Fruit fly (Drosophila melanogaster) whole organism, wandering third instar larva: Measurements from ENCODE around the gene TbCMF46.
A peak's percentile ranks its signal among the peaks of the same experiment; 100 is the strongest.

Experiments used
- Abd-B ChIP-seq: fragments of >200 bp; optimal IDR thresholded peaks from 2 replicates; lab custom pipeline; 2017; ENCODE audit warnings: missing biosample characterization, missing genetic modification characterization
- CG32264 ChIP-seq: fragments of 200-800 bp; sonication (Bioruptor generic); optimal IDR thresholded peaks from 2 replicates; lab custom pipeline; 2016; ENCODE audit warnings: missing biosample characterization, missing genetic modification characterization
- CG9705 ChIP-seq: fragments of 200-800 bp; sonication (Bioruptor generic); optimal IDR thresholded peaks from 2 replicates; lab custom pipeline; 2018; ENCODE audit warnings: missing biosample characterization, mild to moderate bottlenecking, missing genetic modification characterization
- CrebA ChIP-seq: fragments of 200-800 bp; sonication (Bioruptor generic); optimal IDR thresholded peaks from 2 replicates; lab custom pipeline; 2016; ENCODE audit warnings: missing biosample characterization, mild to moderate bottlenecking, missing genetic modification characterization, borderline replicate concordance
- Dfd ChIP-seq: fragments of >200 bp; optimal IDR thresholded peaks from 2 replicates; lab custom pipeline; 2017; ENCODE audit warnings: missing biosample characterization, missing genetic modification characterization
- Dif ChIP-seq: fragments of 200-275, 200-300 bp; sonication (Bioruptor generic); optimal IDR thresholded peaks from 2 replicates; lab custom pipeline; 2018; ENCODE audit warnings: missing biosample characterization, missing genetic modification characterization; ENCODE audit not compliant: partially characterized antibody
- GATAd ChIP-seq: sonication (Bioruptor generic); optimal IDR thresholded peaks from 2 replicates; lab custom pipeline; 2016; ENCODE audit warnings: missing biosample characterization, missing genetic modification characterization
- HLH106 ChIP-seq: fragments of 200-800 bp; optimal IDR thresholded peaks from 3 replicates; lab custom pipeline; 2019; ENCODE audit warnings: missing biosample characterization, mild to moderate bottlenecking, missing genetic modification characterization, moderate library complexity
- Hnf4 ChIP-seq: fragments of 200-800 bp; sonication (Bioruptor generic); optimal IDR thresholded peaks from 2 replicates; lab custom pipeline; 2016; ENCODE audit warnings: missing biosample characterization, mild to moderate bottlenecking, missing genetic modification characterization
- Hr78 ChIP-seq: fragments of >200 bp; optimal IDR thresholded peaks from 2 replicates; lab custom pipeline; 2017; ENCODE audit warnings: missing biosample characterization, missing genetic modification characterization
- Hr83 ChIP-seq: fragments of 200-300 bp; sonication (Bioruptor generic); optimal IDR thresholded peaks from 2 replicates; lab custom pipeline; 2016; ENCODE audit warnings: missing biosample characterization, mild to moderate bottlenecking, missing genetic modification characterization, moderate library complexity; ENCODE audit not compliant: poor library complexity, severe bottlenecking
- Jra ChIP-seq: sonication (Bioruptor generic); optimal IDR thresholded peaks from 2 replicates; lab custom pipeline; 2016; ENCODE audit warnings: missing biosample characterization, missing genetic modification characterization
- Mio ChIP-seq: sonication (Bioruptor generic); optimal IDR thresholded peaks from 2 replicates; lab custom pipeline; 2016; ENCODE audit warnings: missing biosample characterization, missing genetic modification characterization
- Myc ChIP-seq: fragments of >200 bp; optimal IDR thresholded peaks from 2 replicates; lab custom pipeline; 2017
- N ChIP-seq: fragments of >200 bp; optimal IDR thresholded peaks from 2 replicates; lab custom pipeline; 2018; ENCODE audit warnings: missing biosample characterization, missing external identifiers, missing genetic modification characterization
- OdsH ChIP-seq: fragments of 200-800 bp; sonication (Bioruptor generic); optimal IDR thresholded peaks from 2 replicates; lab custom pipeline; 2016; ENCODE audit warnings: missing biosample characterization, mild to moderate bottlenecking, missing genetic modification characterization
- Rel ChIP-seq, 2 experiments: fragments of 200-800 bp; sonication (Bioruptor generic) in 1 of 2; optimal IDR thresholded peaks; 2 replicates in 1 of 2; 3 replicates in 1 of 2; lab custom pipeline; 2016 to 2019; ENCODE audit warnings: mild to moderate bottlenecking in 2 of 2, missing biosample characterization in 2 of 2, missing genetic modification characterization in 2 of 2, moderate library complexity in 1 of 2
- Sp1 ChIP-seq: fragments of 200-800 bp; sonication (Bioruptor generic); optimal IDR thresholded peaks from 3 replicates; lab custom pipeline; 2019; ENCODE audit warnings: missing biosample characterization, mild to moderate bottlenecking, missing genetic modification characterization, moderate library complexity
- Vsx2 ChIP-seq: fragments of 200-300, 225-300 bp; sonication (Bioruptor generic); optimal IDR thresholded peaks from 2 replicates; lab custom pipeline; 2018; ENCODE audit warnings: missing biosample characterization, missing genetic modification characterization; ENCODE audit not compliant: partially characterized antibody
- br ChIP-seq: fragments of 200-800 bp; sonication (Bioruptor generic); optimal IDR thresholded peaks from 2 replicates; lab custom pipeline; 2016; ENCODE audit warnings: missing biosample characterization, missing genetic modification characterization
- brk ChIP-seq: fragments of 200-800 bp; sonication (Bioruptor generic); optimal IDR thresholded peaks from 2 replicates; lab custom pipeline; 2016; ENCODE audit warnings: missing biosample characterization, mild to moderate bottlenecking, missing genetic modification characterization
- dl ChIP-seq, 2 experiments: fragments of 175-275, 200-275 bp in 1 of 2; fragments of 200-275 bp in 1 of 2; sonication (Bioruptor generic); optimal IDR thresholded peaks; lab custom pipeline; 2018; ENCODE audit warnings: mild to moderate bottlenecking in 2 of 2, missing biosample characterization in 2 of 2, missing genetic modification characterization in 2 of 2, moderate library complexity in 2 of 2; ENCODE audit not compliant: partially characterized antibody in 2 of 2, insufficient read depth in 1 of 2
- dmrt93B ChIP-seq: fragments of 200-800 bp; sonication (Bioruptor generic); optimal IDR thresholded peaks from 2 replicates; lab custom pipeline; 2018; ENCODE audit warnings: missing biosample characterization, mild to moderate bottlenecking, missing genetic modification characterization
- dsf ChIP-seq: sonication (Bioruptor generic); optimal IDR thresholded peaks from 2 replicates; lab custom pipeline; 2016; ENCODE audit warnings: missing biosample characterization, missing genetic modification characterization, borderline replicate concordance
- ey ChIP-seq: fragments of 200-800 bp; sonication (Bioruptor generic); optimal IDR thresholded peaks from 2 replicates; lab custom pipeline; 2016; ENCODE audit warnings: missing biosample characterization, missing genetic modification characterization
- foxo ChIP-seq, 2 experiments: fragments of 200-800 bp; sonication (Bioruptor generic); optimal IDR thresholded peaks; 2 replicates in 1 of 2; 3 replicates in 1 of 2; lab custom pipeline; 2016 to 2017; ENCODE audit warnings: missing biosample characterization in 2 of 2, missing genetic modification characterization in 2 of 2
- fru ChIP-seq: fragments of 200-800 bp; sonication (Bioruptor generic); optimal IDR thresholded peaks from 3 replicates; lab custom pipeline; 2016; ENCODE audit warnings: missing biosample characterization, mild to moderate bottlenecking, missing genetic modification characterization
- h ChIP-seq: fragments of 200-800 bp; sonication (Bioruptor generic); optimal IDR thresholded peaks from 3 replicates; lab custom pipeline; 2016; ENCODE audit warnings: missing biosample characterization, mild to moderate bottlenecking, missing genetic modification characterization
- jim ChIP-seq: fragments of 175-275, 200-325 bp; sonication (Bioruptor generic); optimal IDR thresholded peaks from 2 replicates; lab custom pipeline; 2016; ENCODE audit warnings: missing biosample characterization, mild to moderate bottlenecking, missing genetic modification characterization
- lola ChIP-seq: fragments of >200 bp; optimal IDR thresholded peaks from 2 replicates; lab custom pipeline; 2017; ENCODE audit warnings: missing biosample characterization, missing genetic modification characterization
- pan ChIP-seq: fragments of >200 bp; optimal IDR thresholded peaks from 2 replicates; lab custom pipeline; 2017
- psq ChIP-seq: fragments of 200-800 bp; sonication (Bioruptor generic); optimal IDR thresholded peaks from 3 replicates; lab custom pipeline; 2017; ENCODE audit warnings: missing biosample characterization, mild to moderate bottlenecking, missing genetic modification characterization, moderate library complexity
- rgr ChIP-seq: fragments of 200-800 bp; sonication (Bioruptor generic); optimal IDR thresholded peaks from 3 replicates; lab custom pipeline; 2016; ENCODE audit warnings: missing biosample characterization, mild to moderate bottlenecking, missing genetic modification characterization
- sage ChIP-seq: fragments of 200-800 bp; sonication (Bioruptor generic); optimal IDR thresholded peaks from 2 replicates; lab custom pipeline; 2016; ENCODE audit warnings: missing biosample characterization, mild to moderate bottlenecking, missing genetic modification characterization
- sv ChIP-seq: fragments of 200-800 bp; sonication (Bioruptor generic); optimal IDR thresholded peaks from 3 replicates; lab custom pipeline; 2016; ENCODE audit warnings: missing biosample characterization, missing genetic modification characterization
- tai ChIP-seq: sonication (Bioruptor generic); optimal IDR thresholded peaks from 2 replicates; lab custom pipeline; 2016; ENCODE audit warnings: missing biosample characterization, missing genetic modification characterization
- usp ChIP-seq: fragments of >200 bp; optimal IDR thresholded peaks from 2 replicates; lab custom pipeline; 2017; ENCODE audit warnings: missing biosample characterization, missing genetic modification characterization
- woc ChIP-seq: sonication (Bioruptor generic); optimal IDR thresholded peaks from 2 replicates; lab custom pipeline; 2016; ENCODE audit warnings: missing biosample characterization, mild to moderate bottlenecking, missing genetic modification characterization

The TbCMF46 gene

dm6 chr2L:9907320-9908256 is 17.1 kb downstream of the TbCMF46 start:
- TF ChIP-seq brk (no peak), Rel (GFP tag; optimal IDR thresholded peaks at IDR 0.05; lab: Kevin White, UChicago) (no peak), Rel (tag; optimal IDR thresholded peaks at IDR 0.05; lab: Kevin White, UChicago) (no peak), N (peak; percentile 24), psq (GFP tag; lab: Kevin White, UChicago) (peak; percentile 61), Jra (peak; percentile 23)

dm6 chr2L:9906641-9907040 is 18.0 kb downstream of the TbCMF46 start:
- TF ChIP-seq lola: no peak
- no peak for TF ChIP-seq Sp1 (GFP tag; lab: Kevin White, UChicago)
- no peak for TF ChIP-seq br (GFP tag; lab: Kevin White, UChicago)
- no peak for TF ChIP-seq Hr78 (GFP tag; lab: Kevin White, UChicago)
- no peak for TF ChIP-seq Hr83 (GFP tag; lab: Kevin White, UChicago)
- no peak for TF ChIP-seq dmrt93B (GFP tag; lab: Kevin White, UChicago)
- no peak for TF ChIP-seq Myc (lab: Kevin White, UChicago)
- no peak for TF ChIP-seq woc (GFP tag; lab: Kevin White, UChicago)
- no peak for TF ChIP-seq fru (GFP tag; lab: Kevin White, UChicago)
- no peak for TF ChIP-seq OdsH
- TF ChIP-seq N: no peak
- TF ChIP-seq pan (lab: Kevin White, UChicago): no peak
- no peak for TF ChIP-seq Abd-B (GFP tag; lab: Kevin White, UChicago)

dm6 chr2L:9903028-9903427 is 21.6 kb downstream of the TbCMF46 start, which contains the start of gene Muc30E:
Muc30E (minus strand) TSS chr2L:9903128.
- TF ChIP-seq dl (GFP tag; optimal IDR thresholded peaks at IDR 0.05; lab: Kevin White, UChicago; ENCODE audit: insufficient read depth in 1 of 2, partially characterized antibody in 2 of 2): no peak
- no peak for TF ChIP-seq Myc (lab: Kevin White, UChicago)
- TF ChIP-seq Hr83 (GFP tag; lab: Kevin White, UChicago): no peak
- no peak for TF ChIP-seq CG9705 (GFP tag; lab: Kevin White, UChicago)
- no peak for TF ChIP-seq woc (GFP tag; lab: Kevin White, UChicago)
- no peak for TF ChIP-seq dsf (GFP tag; lab: Kevin White, UChicago)
- no peak for TF ChIP-seq GATAd (GFP tag; lab: Kevin White, UChicago)
- no peak for TF ChIP-seq CG32264
- no peak for TF ChIP-seq Abd-B (GFP tag; lab: Kevin White, UChicago)
- no peak for TF ChIP-seq Rel (GFP tag; optimal IDR thresholded peaks at IDR 0.05; lab: Kevin White, UChicago)
- TF ChIP-seq Rel (tag; optimal IDR thresholded peaks at IDR 0.05; lab: Kevin White, UChicago): no peak

- TF ChIP-seq sv (GFP tag; lab: Kevin White, UChicago) (peak; percentile 19), Jra (peak; percentile 47), CG32264 (no peak), HLH106 (no peak), CrebA (GFP tag; lab: Kevin White, UChicago) (no peak), Dfd (GFP tag; lab: Kevin White, UChicago) (no peak), jim (no peak), Dif (no peak), Sp1 (GFP tag; lab: Kevin White, UChicago) (peak; percentile 62), brk (peak; percentile 83), sage (GFP tag; lab: Kevin White, UChicago) (no peak), tai (GFP tag; lab: Kevin White, UChicago) (no peak), pan (lab: Kevin White, UChicago) (no peak), dl (GFP tag; optimal IDR thresholded peaks at IDR 0.05; lab: Kevin White, UChicago; ENCODE audit: insufficient read depth in 1 of 2, partially characterized antibody in 2 of 2) (no peak), dmrt93B (GFP tag; lab: Kevin White, UChicago) (no peak), rgr (GFP tag; lab: Kevin White, UChicago) (peak; percentile 69), ey (peak; percentile 9), dsf (GFP tag; lab: Kevin White, UChicago) (peak; percentile 47), fru (GFP tag; lab: Kevin White, UChicago) (peak; percentile 32), Abd-B (GFP tag; lab: Kevin White, UChicago) (no peak), Mio (GFP tag; lab: Kevin White, UChicago) (peak; percentile 8), Vsx2 (GFP tag; lab: Kevin White, UChicago) (no peak), N (no peak), CG9705 (GFP tag; lab: Kevin White, UChicago) (peak; percentile 25), foxo (GFP tag; optimal IDR thresholded peaks at IDR 0.05; lab: Kevin White, UChicago) (peak in 1 of 2 experiments; percentile 40), Rel (GFP tag; optimal IDR thresholded peaks at IDR 0.05; lab: Kevin White, UChicago) (no peak), Rel (tag; optimal IDR thresholded peaks at IDR 0.05; lab: Kevin White, UChicago) (peak; percentile 2), h (GFP tag; lab: Kevin White, UChicago) (peak; percentile 48), GATAd (GFP tag; lab: Kevin White, UChicago) (no peak), Hnf4 (GFP tag; lab: Kevin White, UChicago) (peak; percentile 79), usp (no peak), br (GFP tag; lab: Kevin White, UChicago) (peak; percentile 51), Hr78 (GFP tag; lab: Kevin White, UChicago) (no peak), Hr83 (GFP tag; lab: Kevin White, UChicago) (peak; percentile 71)
Observed at dm6 chr2L:9897296-9897695, 27.4 kb downstream of the TbCMF46 start, which contains the start of gene RpS2. RpS2 (minus strand) TSS chr2L:9897552.
